Fruit fly (Drosophila melanogaster): ENCODE data around the gene snsl.
A peak's percentile ranks its signal among the peaks of the same experiment; 100 is the strongest.

snsl gene

DNA sequence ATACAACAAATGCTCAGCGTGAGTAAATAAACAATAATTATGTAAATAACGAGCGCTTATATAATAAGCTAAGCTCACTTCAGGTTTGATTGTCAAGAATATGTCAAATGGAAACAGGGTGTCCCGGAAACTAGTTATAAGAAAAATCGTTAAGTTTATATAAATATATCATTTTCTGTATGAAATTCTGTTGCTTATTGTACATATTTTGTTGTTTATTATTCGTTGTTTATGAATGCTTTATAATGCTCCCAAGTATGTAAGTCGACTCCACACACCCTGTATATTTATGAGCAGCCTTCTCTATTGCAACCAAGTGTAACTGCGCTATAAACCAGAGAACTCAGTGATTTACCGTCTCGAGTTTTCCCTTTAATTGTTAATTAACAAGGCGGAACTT, 24.0 kb upstream of the snsl start (continued):
- TF ChIP-seq CG3281 (GFP tag; optimal IDR thresholded peaks at IDR 0.05) (peak; percentile 28), Dfd (GFP tag; optimal IDR thresholded peaks at IDR 0.05) (no peak), CG13424 (tag; optimal IDR thresholded peaks at IDR 0.05) (peak; percentile 26), Blimp-1 (GFP tag; optimal IDR thresholded peaks at IDR 0.05) (no peak), br (optimal IDR thresholded peaks at IDR 0.05) (no peak), Scr (GFP tag; IDR thresholded peaks at IDR 0.05; ENCODE audit: partially characterized antibody) (no peak), sna (GFP tag; IDR thresholded peaks at IDR 0.05; ENCODE audit: partially characterized antibody) (no peak), wdn (GFP tag; IDR thresholded peaks at IDR 0.05) (no peak), pan (optimal IDR thresholded peaks at IDR 0.05) (no peak), pan (GFP tag; optimal IDR thresholded peaks at IDR 0.05 in 1 of 2, IDR thresholded peaks at IDR 0.05 in 1 of 2) (peak in 1 of 2 experiments; percentile 21), CG11695 (GFP tag; IDR thresholded peaks at IDR 0.05) (0 out of 3 replicates have a peak, but pooled peaks have one; percentile 13), ham (GFP tag; IDR thresholded peaks at IDR 0.05) (no peak), Oli (tag; optimal IDR thresholded peaks at IDR 0.05) (peak; percentile 19), CG10431 (GFP tag; optimal IDR thresholded peaks at IDR 0.05) (no peak), bsh (GFP tag; optimal IDR thresholded peaks at IDR 0.05) (no peak), Gsc (GFP tag; IDR thresholded peaks at IDR 0.05) (no peak), CG31388 (GFP tag; optimal IDR thresholded peaks at IDR 0.05) (no peak), Dp (GFP tag; optimal IDR thresholded peaks at IDR 0.05) (no peak), CG7786 (GFP tag; optimal IDR thresholded peaks at IDR 0.05) (no peak), gro (GFP tag; optimal IDR thresholded peaks at IDR 0.05) (no peak), tap (tag; optimal IDR thresholded peaks at IDR 0.05) (peak; percentile 8), ara (GFP tag; IDR thresholded peaks at IDR 0.05) (peak; percentile 39; the same call in 1 of the 2 replicates), CG32772 (GFP tag; IDR thresholded peaks at IDR 0.05) (no peak), ttk (GFP tag; IDR thresholded peaks at IDR 0.05) (no peak), grau (tag; optimal IDR thresholded peaks at IDR 0.05) (peak; percentile 14), dmrt99B (tag; optimal IDR thresholded peaks at IDR 0.05) (peak; percentile 11), CG12219 (GFP tag; optimal IDR thresholded peaks at IDR 0.05) (no peak), fd102C (GFP tag; optimal IDR thresholded peaks at IDR 0.05) (no peak), CG18764 (GFP tag; optimal IDR thresholded peaks at IDR 0.05) (no peak), CG10366 (GFP tag; IDR thresholded peaks at IDR 0.05) (0 out of 2 replicates have a peak, but pooled peaks have one; percentile 8), sens-2 (GFP tag; IDR thresholded peaks at IDR 0.05) (no peak), CG43689 (GFP tag; IDR thresholded peaks at IDR 0.05) (no peak), CG6254 (GFP tag; optimal IDR thresholded peaks at IDR 0.05) (no peak), Mrtf (GFP tag; IDR thresholded peaks at IDR 0.05) (no peak), Med (GFP tag) (no peak), CG15269 (tag; optimal IDR thresholded peaks at IDR 0.05) (peak; percentile 20), Camta (GFP tag; optimal IDR thresholded peaks at IDR 0.05) (no peak), slp2 (GFP tag; optimal IDR thresholded peaks at IDR 0.05) (no peak), unpg (GFP tag; optimal IDR thresholded peaks at IDR 0.05) (peak; percentile 41), Pdp1 (GFP tag; optimal IDR thresholded peaks at IDR 0.05) (peak in 1 of 2 experiments; percentile 73), nmo (GFP tag; optimal IDR thresholded peaks at IDR 0.05) (no peak), CG1602 (GFP tag; optimal IDR thresholded peaks at IDR 0.05) (no peak), B-H2 (GFP tag; optimal IDR thresholded peaks at IDR 0.05) (no peak), Sox102F (GFP tag; optimal IDR thresholded peaks at IDR 0.05) (peak; percentile 5), CG2116 (GFP tag; optimal IDR thresholded peaks at IDR 0.05) (no peak), hkb (optimal IDR thresholded peaks at IDR 0.05) (no peak), hkb (GFP tag; IDR thresholded peaks at IDR 0.05) (0 out of 2 replicates have a peak, but pooled peaks have one; percentile 13), CG3995 (GFP tag; optimal IDR thresholded peaks at IDR 0.05) (no peak), Dad (GFP tag; optimal IDR thresholded peaks at IDR 0.05) (no peak), sens (GFP tag) (peak; percentile 83), btn (GFP tag; optimal IDR thresholded peaks at IDR 0.05) (no peak), CG4328 (GFP tag; optimal IDR thresholded peaks at IDR 0.05) (no peak)

Measured in whole organism, embryonic.